Worm (Caenorhabditis elegans) whole organism, L1 larva: Measurements from ENCODE around the gene F53C3.1.

Experiments used
- C16A3.4 ChIP-seq: fragments of 150-350 bp; optimal IDR thresholded peaks from 2 replicates; lab custom pipeline; 2014; ENCODE audit warnings: missing biosample characterization, missing genetic modification characterization
- C34B4.2 ChIP-seq: sonication (generic microtip); optimal IDR thresholded peaks from 2 replicates; lab custom pipeline; 2017; ENCODE audit warnings: mild to moderate bottlenecking, missing genetic modification characterization, missing compliant biosample characterization
- F16B12.6 ChIP-seq: fragments of 150-350 bp; optimal IDR thresholded peaks from 2 replicates; lab custom pipeline; 2014; ENCODE audit warnings: missing biosample characterization, missing genetic modification characterization
- Y116A8C.19 ChIP-seq: sonication (generic microtip); optimal IDR thresholded peaks from 2 replicates; lab custom pipeline; 2016; ENCODE audit warnings: missing compliant biosample characterization, missing genetic modification characterization, borderline replicate concordance
- alr-1 ChIP-seq: fragments of 200-800 bp; sonication (Bioruptor generic); optimal IDR thresholded peaks from 2 replicates; lab custom pipeline; 2018; ENCODE audit warnings: borderline replicate concordance, mild to moderate bottlenecking, missing genetic modification characterization, missing compliant biosample characterization
- aly-2 ChIP-seq: fragments of 150-350 bp; optimal IDR thresholded peaks from 2 replicates; lab custom pipeline; 2014; ENCODE audit warnings: missing biosample characterization, missing genetic modification characterization
- ama-1 ChIP-seq: fragments of 150-350 bp; optimal IDR thresholded peaks from 2 replicates; lab custom pipeline; 2014
- blmp-1 ChIP-seq: fragments of 150-350 bp; optimal IDR thresholded peaks from 2 replicates; lab custom pipeline; 2014; ENCODE audit warnings: missing biosample characterization, missing genetic modification characterization
- ceh-63 ChIP-seq: fragments of 200-800 bp; sonication (Bioruptor generic); optimal IDR thresholded peaks from 2 replicates; lab custom pipeline; 2018; ENCODE audit warnings: mild to moderate bottlenecking, missing genetic modification characterization, missing compliant biosample characterization
- ceh-8 ChIP-seq: fragments of 200-800 bp; sonication (Bioruptor generic); optimal IDR thresholded peaks from 2 replicates; lab custom pipeline; 2018; ENCODE audit warnings: mild to moderate bottlenecking, missing genetic modification characterization, moderate library complexity, missing compliant biosample characterization
- ceh-82 ChIP-seq, 3 experiments: fragments of 150-350 bp in 1 of 3; sonication (generic microtip) in 2 of 3; optimal IDR thresholded peaks; 2 replicates each; lab custom pipeline; 2014 to 2017; ENCODE audit warnings: missing biosample characterization in 3 of 3, missing genetic modification characterization in 3 of 3
- ceh-90 ChIP-seq: sonication (generic microtip); optimal IDR thresholded peaks from 2 replicates; lab custom pipeline; 2016; ENCODE audit warnings: missing genetic modification characterization, missing compliant biosample characterization
- dpl-1 ChIP-seq, 3 experiments: fragments of 150-350 bp in 2 of 3; sonication (generic microtip) in 1 of 3; optimal IDR thresholded peaks; 2 replicates each; lab custom pipeline; 2014 to 2017; ENCODE audit warnings: missing biosample characterization in 3 of 3, missing genetic modification characterization in 3 of 3, missing genetic modification reagents in 3 of 3
- efl-1 ChIP-seq, 4 experiments: fragments of 150-350 bp; optimal IDR thresholded peaks in 3 of 4; peaks in 1 of 4; 1 replicate in 1 of 4; 2 replicates in 3 of 4; lab custom pipeline; 2014; ENCODE audit warnings: missing biosample characterization in 2 of 4, missing genetic modification characterization in 2 of 4, missing genetic modification reagents in 2 of 4
- efl-3 ChIP-seq: fragments of 200-800 bp; sonication (Bioruptor generic); optimal IDR thresholded peaks from 2 replicates; lab custom pipeline; 2018; ENCODE audit warnings: mild to moderate bottlenecking, missing genetic modification characterization, missing compliant biosample characterization
- egl-13 ChIP-seq: sonication (generic microtip); optimal IDR thresholded peaks from 2 replicates; lab custom pipeline; 2016; ENCODE audit warnings: missing genotype, missing genetic modification reagents, missing genetic modification characterization, missing compliant biosample characterization
- egl-27 ChIP-seq, 2 experiments: fragments of 150-350 bp in 1 of 2; sonication (generic microtip); optimal IDR thresholded peaks; 3 replicates each; lab custom pipeline; 2017 to 2018; ENCODE audit warnings: missing biosample characterization in 2 of 2, missing genetic modification characterization in 2 of 2, missing genetic modification reagents in 2 of 2
- elt-2 ChIP-seq: sonication (generic microtip); optimal IDR thresholded peaks from 2 replicates; lab custom pipeline; 2016; ENCODE audit warnings: missing genetic modification characterization, mild to moderate bottlenecking, inconsistent platforms, missing compliant biosample characterization, missing genetic modification reagents
- fkh-10 ChIP-seq: sonication (generic microtip); optimal IDR thresholded peaks from 2 replicates; lab custom pipeline; 2017; ENCODE audit warnings: missing biosample characterization, missing genetic modification reagents, missing genetic modification characterization
- fos-1 ChIP-seq: fragments of 150-350 bp; optimal IDR thresholded peaks from 2 replicates; lab custom pipeline; 2014; ENCODE audit warnings: missing biosample characterization, missing genetic modification characterization
- hpl-2 ChIP-seq: fragments of 150-350 bp; optimal IDR thresholded peaks from 2 replicates; lab custom pipeline; 2014; ENCODE audit warnings: missing biosample characterization, missing genetic modification reagents, missing genetic modification characterization
- isw-1 ChIP-seq: fragments of 200-800 bp; sonication (Bioruptor generic); IDR thresholded peaks from 2 replicates; pipeline ENCODE4 v1.3.6; 2022; ENCODE audit warnings: missing genetic modification characterization, missing compliant biosample characterization
- lin-13 ChIP-seq: fragments of 150-350 bp; optimal IDR thresholded peaks from 2 replicates; lab custom pipeline; 2014; ENCODE audit warnings: missing biosample characterization, missing genetic modification reagents, missing genetic modification characterization
- lir-3 ChIP-seq: sonication (generic microtip); optimal IDR thresholded peaks from 2 replicates; lab custom pipeline; 2016; ENCODE audit warnings: mild to moderate bottlenecking, missing genetic modification characterization, moderate library complexity, missing compliant biosample characterization; ENCODE audit not compliant: poor library complexity
- lsy-2 ChIP-seq, 2 experiments: fragments of 150-350 bp; optimal IDR thresholded peaks; 2 replicates each; lab custom pipeline; 2014; ENCODE audit warnings: missing biosample characterization in 2 of 2, missing genetic modification characterization in 2 of 2
- mab-9 ChIP-seq: fragments of 200-800 bp; sonication (Bioruptor generic); IDR thresholded peaks from 2 replicates; pipeline ENCODE4 v1.3.6; 2022; ENCODE audit warnings: missing genetic modification reagents, missing genetic modification characterization, missing compliant biosample characterization
- mef-2 ChIP-seq: fragments of 150-350 bp; optimal IDR thresholded peaks from 2 replicates; lab custom pipeline; 2014; ENCODE audit warnings: missing biosample characterization, missing genetic modification characterization
- mep-1 ChIP-seq: fragments of 150-350 bp; optimal IDR thresholded peaks from 2 replicates; lab custom pipeline; 2014; ENCODE audit warnings: missing biosample characterization, missing genetic modification characterization
- nhr-11 ChIP-seq: fragments of 150-350 bp; optimal IDR thresholded peaks from 2 replicates; lab custom pipeline; 2014; ENCODE audit warnings: missing biosample characterization, missing genetic modification characterization
- nhr-12 ChIP-seq: sonication (generic microtip); optimal IDR thresholded peaks from 2 replicates; lab custom pipeline; 2017; ENCODE audit warnings: missing biosample characterization, missing genetic modification characterization
- nhr-19 ChIP-seq: fragments of 200-800 bp; sonication (Bioruptor generic); conservative IDR thresholded peaks from 2 replicates; pipeline ENCODE4 v1.3.6; 2022; ENCODE audit warnings: missing genetic modification characterization, missing compliant biosample characterization
- nhr-20 ChIP-seq: sonication (generic microtip); optimal IDR thresholded peaks from 2 replicates; lab custom pipeline; 2016; ENCODE audit warnings: mild to moderate bottlenecking, missing genetic modification characterization, missing compliant biosample characterization
- nhr-237 ChIP-seq: fragments of 150-350 bp; optimal IDR thresholded peaks from 2 replicates; lab custom pipeline; 2014; ENCODE audit warnings: missing biosample characterization, missing genetic modification characterization
- nhr-28 ChIP-seq: fragments of 150-350 bp; optimal IDR thresholded peaks from 2 replicates; lab custom pipeline; 2014; ENCODE audit warnings: missing biosample characterization, missing genetic modification characterization
- nhr-76 ChIP-seq: sonication (generic microtip); optimal IDR thresholded peaks from 2 replicates; lab custom pipeline; 2017; ENCODE audit warnings: missing biosample characterization, missing genetic modification characterization
- nhr-84 ChIP-seq: sonication (generic microtip); optimal IDR thresholded peaks from 2 replicates; lab custom pipeline; 2017; ENCODE audit warnings: missing biosample characterization, missing genetic modification characterization
- nhr-90 ChIP-seq: sonication (generic microtip); optimal IDR thresholded peaks from 2 replicates; lab custom pipeline; 2016; ENCODE audit warnings: mild to moderate bottlenecking, missing genetic modification characterization, missing compliant biosample characterization; ENCODE audit not compliant: poor library complexity
- pag-3 ChIP-seq: sonication (generic microtip); optimal IDR thresholded peaks from 2 replicates; lab custom pipeline; 2017; ENCODE audit warnings: missing genetic modification characterization, mild to moderate bottlenecking, missing compliant biosample characterization, antibody characterized with exemption, borderline replicate concordance; ENCODE audit not compliant: insufficient read depth
- pax-3 ChIP-seq: fragments of 200-800 bp; sonication (Bioruptor generic); optimal IDR thresholded peaks from 2 replicates; lab custom pipeline; 2018; ENCODE audit warnings: mild to moderate bottlenecking, missing genetic modification characterization, moderate library complexity, missing compliant biosample characterization
- pqm-1 ChIP-seq: sonication (generic microtip); optimal IDR thresholded peaks from 3 replicates; lab custom pipeline; 2017; ENCODE audit warnings: missing biosample characterization, missing genetic modification characterization
- rnt-1 ChIP-seq: sonication (generic microtip); optimal IDR thresholded peaks from 2 replicates; lab custom pipeline; 2016; ENCODE audit warnings: mild to moderate bottlenecking, missing genetic modification characterization, moderate library complexity, missing compliant biosample characterization
- skn-1 ChIP-seq: fragments of 150-350 bp; optimal IDR thresholded peaks from 2 replicates; lab custom pipeline; 2014; ENCODE audit warnings: missing biosample characterization, missing genetic modification characterization
- snpc-4 ChIP-seq: fragments of 150-350 bp; optimal IDR thresholded peaks from 2 replicates; lab custom pipeline; 2014; ENCODE audit warnings: missing biosample characterization, missing genetic modification characterization
- snu-23 ChIP-seq: sonication (generic microtip); optimal IDR thresholded peaks from 2 replicates; lab custom pipeline; 2016; ENCODE audit warnings: missing genetic modification characterization, missing compliant biosample characterization
- tbx-2 ChIP-seq: sonication (generic microtip); optimal IDR thresholded peaks from 2 replicates; lab custom pipeline; 2016; ENCODE audit warnings: missing genetic modification characterization, missing compliant biosample characterization
- unc-30 ChIP-seq: sonication (generic microtip); optimal IDR thresholded peaks from 2 replicates; lab custom pipeline; 2017; ENCODE audit warnings: missing biosample characterization, missing genetic modification characterization
- unc-62 ChIP-seq: fragments of 150-350 bp; optimal IDR thresholded peaks from 2 replicates; lab custom pipeline; 2014; ENCODE audit warnings: missing biosample characterization, missing genetic modification reagents, missing genetic modification characterization
- vab-15 ChIP-seq: sonication (generic microtip); optimal IDR thresholded peaks from 2 replicates; lab custom pipeline; 2017; ENCODE audit warnings: missing genotype, mild to moderate bottlenecking, missing genetic modification characterization, missing compliant biosample characterization
- xbp-1 ChIP-seq: sonication (generic microtip); optimal IDR thresholded peaks from 2 replicates; lab custom pipeline; 2016; ENCODE audit warnings: missing genetic modification characterization, missing compliant biosample characterization
- zag-1 ChIP-seq: fragments of 150-350 bp; optimal IDR thresholded peaks from 2 replicates; lab custom pipeline; 2014; ENCODE audit warnings: missing biosample characterization, missing genetic modification characterization
- ztf-11 ChIP-seq, 2 experiments: sonication (generic microtip); optimal IDR thresholded peaks; 2 replicates each; lab custom pipeline; 2016 to 2017; ENCODE audit warnings: missing genetic modification characterization in 2 of 2, missing biosample characterization in 1 of 2, missing compliant biosample characterization in 1 of 2

The F53C3.1 gene

ce11 chrII:3930478-3931182 lies 18.8 kb downstream of the F53C3.1 start (continued):
- TF ChIP-seq egl-13 (no peak), unc-62 (GFP tag; lab: Kevin White, UChicago) (no peak), dpl-1 (GFP tag; optimal IDR thresholded peaks at IDR 0.05; lab: Kevin White, UChicago) (peak; percentile 39 to 70 (median 65)), rnt-1 (tag; lab: Kevin White, UChicago) (no peak), C16A3.4 (peak; percentile 27), ceh-8 (no peak), fkh-10 (GFP tag; lab: Kevin White, UChicago) (no peak), nhr-28 (no peak), elt-2 (no peak), nhr-12 (tag; lab: Kevin White, UChicago) (no peak), nhr-237 (tag; lab: Kevin White, UChicago) (no peak), F16B12.6 (tag; lab: Kevin White, UChicago) (no peak), fos-1 (tag; lab: Kevin White, UChicago) (no peak), lin-13 (GFP tag; lab: Kevin White, UChicago) (peak; percentile 5), tbx-2 (tag; lab: Kevin White, UChicago) (peak; percentile 15), ama-1 (lab: Kevin White, UChicago) (no peak), nhr-76 (tag; lab: Kevin White, UChicago) (no peak), skn-1 (tag; lab: Kevin White, UChicago) (peak; percentile 48), blmp-1 (tag; lab: Kevin White, UChicago) (peak; percentile 91), vab-15 (no peak), ztf-11 (tag; optimal IDR thresholded peaks at IDR 0.05; lab: Kevin White, UChicago) (no peak), xbp-1 (tag; lab: Kevin White, UChicago) (peak; percentile 15), hpl-2 (GFP tag; lab: Kevin White, UChicago) (no peak), lir-3 (no peak), mab-9 (GFP tag; lab: Robert Waterston, UW) (no peak), Y116A8C.19 (no peak), zag-1 (tag; lab: Kevin White, UChicago) (no peak), pag-3 (no peak), pax-3 (tag; lab: Kevin White, UChicago) (no peak), ceh-90 (tag; lab: Kevin White, UChicago) (no peak), snpc-4 (tag; lab: Kevin White, UChicago) (no peak), egl-27 (tag; optimal IDR thresholded peaks at IDR 0.05; lab: Kevin White, UChicago) (no peak), ceh-63 (no peak), nhr-11 (tag; lab: Kevin White, UChicago) (no peak), efl-1 (optimal IDR thresholded peaks at IDR 0.05; lab: Kevin White, UChicago) (peak; percentile 49 to 63), efl-1 (GFP tag; optimal IDR thresholded peaks at IDR 0.05 in 1 of 2; lab: Kevin White, UChicago) (peak; percentile 66 to 93), alr-1 (tag; lab: Kevin White, UChicago) (no peak), efl-3 (no peak), mep-1 (tag; lab: Kevin White, UChicago) (peak; percentile 21), nhr-90 (tag; lab: Kevin White, UChicago) (peak; percentile 30), unc-30 (tag; lab: Kevin White, UChicago) (no peak), C34B4.2 (tag; lab: Kevin White, UChicago) (no peak), mef-2 (tag; lab: Kevin White, UChicago) (no peak), ceh-82 (tag; optimal IDR thresholded peaks at IDR 0.05; lab: Kevin White, UChicago) (peak in 1 of 3 experiments; percentile 48), lsy-2 (tag; optimal IDR thresholded peaks at IDR 0.05; lab: Kevin White, UChicago) (peak; percentile 53 to 54), aly-2 (tag; lab: Kevin White, UChicago) (no peak), nhr-19 (0 out of 2 replicates have a peak, but pooled peaks have one; percentile 4), pqm-1 (no peak), isw-1 (GFP tag; lab: Robert Waterston, UW) (no peak), nhr-84 (no peak), snu-23 (peak; percentile 59), nhr-20 (peak; percentile 65)
